Fruit fly (Drosophila melanogaster) whole organism, embryonic: Measurements from ENCODE around the gene CG31687.

Source experiments
- CG10147 ChIP-seq: fragments of 200-800 bp; sonication (Bioruptor generic); optimal IDR thresholded peaks from 2 replicates; lab custom pipeline; 2019; ENCODE audit warnings: missing biosample characterization, mild to moderate bottlenecking, missing genetic modification characterization, moderate library complexity
- CG14014 ChIP-seq: fragments of 200-800 bp; sonication (Bioruptor generic); IDR thresholded peaks from 2 replicates; pipeline ENCODE4 v1.3.6; 2022; ENCODE audit warnings: missing biosample characterization, missing genetic modification characterization
- CG14965 ChIP-seq: fragments of 200-800 bp; sonication (Bioruptor generic); optimal IDR thresholded peaks from 2 replicates; lab custom pipeline; 2016; ENCODE audit warnings: missing biosample characterization, missing genetic modification characterization, borderline replicate concordance
- CG15073 ChIP-seq: fragments of 200-800 bp; sonication (Bioruptor generic); optimal IDR thresholded peaks from 2 replicates; lab custom pipeline; 2016; ENCODE audit warnings: missing biosample characterization, missing genetic modification characterization
- CG15479 ChIP-seq: fragments of 200-800 bp; sonication (Bioruptor generic); optimal IDR thresholded peaks from 3 replicates; lab custom pipeline; 2019; ENCODE audit warnings: missing biosample characterization, mild to moderate bottlenecking, missing genetic modification characterization, moderate library complexity
- CG15601 ChIP-seq: fragments of 200-800 bp; sonication (Bioruptor generic); optimal IDR thresholded peaks from 3 replicates; lab custom pipeline; 2019; ENCODE audit warnings: missing biosample characterization, mild to moderate bottlenecking, missing genetic modification characterization, moderate library complexity
- CG16815 ChIP-seq: fragments of 200-800 bp; sonication (Bioruptor generic); optimal IDR thresholded peaks from 3 replicates; lab custom pipeline; 2017; ENCODE audit warnings: missing biosample characterization, mild to moderate bottlenecking, missing genetic modification characterization
- CG16863 ChIP-seq: fragments of 200-800 bp; sonication (Bioruptor generic); optimal IDR thresholded peaks from 3 replicates; lab custom pipeline; 2016; ENCODE audit warnings: missing biosample characterization, missing genetic modification characterization
- CG17328 ChIP-seq: fragments of 200-800 bp; sonication (Bioruptor generic); IDR thresholded peaks from 2 replicates; pipeline ENCODE4 v1.3.6; 2022; ENCODE audit warnings: missing biosample characterization, missing genetic modification characterization
- CG17385 ChIP-seq: fragments of 200-800 bp; sonication (Bioruptor generic); optimal IDR thresholded peaks from 3 replicates; lab custom pipeline; 2018; ENCODE audit warnings: missing biosample characterization, mild to moderate bottlenecking, missing genetic modification characterization
- CG17612 ChIP-seq: fragments of 200-800 bp; sonication (Bioruptor generic); IDR thresholded peaks from 2 replicates; pipeline ENCODE4 v1.3.6; 2022; ENCODE audit warnings: missing biosample characterization, missing genetic modification characterization
- CG18764 ChIP-seq: fragments of 200-800 bp; sonication (Bioruptor generic); optimal IDR thresholded peaks from 3 replicates; lab custom pipeline; 2016; ENCODE audit warnings: missing biosample characterization, missing genetic modification characterization
- CG2889 ChIP-seq: fragments of 200-800 bp; sonication (Bioruptor generic); IDR thresholded peaks from 3 replicates; pipeline ENCODE4 v1.3.6; 2022; ENCODE audit warnings: missing biosample characterization, missing genetic modification characterization
- CG32767 ChIP-seq: fragments of 200-800 bp; sonication (Bioruptor generic); IDR thresholded peaks from 2 replicates; pipeline ENCODE4 v1.3.6; 2022; ENCODE audit warnings: missing biosample characterization, missing genetic modification characterization
- CG33557 ChIP-seq: fragments of 200-800 bp; sonication (Bioruptor generic); optimal IDR thresholded peaks from 2 replicates; lab custom pipeline; 2019; ENCODE audit warnings: missing biosample characterization, mild to moderate bottlenecking, missing genetic modification characterization, moderate library complexity
- CG4282 ChIP-seq: fragments of 200-800 bp; sonication (Bioruptor generic); optimal IDR thresholded peaks from 2 replicates; lab custom pipeline; 2016; ENCODE audit warnings: missing biosample characterization, missing genetic modification characterization
- CG4328 ChIP-seq: fragments of 200-800 bp; sonication (Bioruptor generic); optimal IDR thresholded peaks from 3 replicates; lab custom pipeline; 2017; ENCODE audit warnings: missing biosample characterization, missing genetic modification reagents, missing genetic modification characterization
- CG4360 ChIP-seq: fragments of 200-800 bp; sonication (Bioruptor generic); IDR thresholded peaks from 2 replicates; pipeline ENCODE4 v1.3.6; 2022; ENCODE audit warnings: missing biosample characterization, missing genetic modification characterization
- CG4707 ChIP-seq: fragments of 200-800 bp; sonication (Bioruptor generic); optimal IDR thresholded peaks from 2 replicates; lab custom pipeline; 2018; ENCODE audit warnings: missing biosample characterization, mild to moderate bottlenecking, missing genetic modification characterization, moderate library complexity
- CG8281 ChIP-seq: fragments of 200-800 bp; sonication (Bioruptor generic); optimal IDR thresholded peaks from 2 replicates; lab custom pipeline; 2018; ENCODE audit warnings: missing biosample characterization, mild to moderate bottlenecking, missing genetic modification characterization, moderate library complexity
- CG8478 ChIP-seq: fragments of >200 bp; optimal IDR thresholded peaks from 2 replicates; lab custom pipeline; 2018
- CG9727 ChIP-seq: fragments of 200-800 bp; sonication (Bioruptor generic); optimal IDR thresholded peaks from 3 replicates; lab custom pipeline; 2017; ENCODE audit warnings: missing biosample characterization, mild to moderate bottlenecking, missing genetic modification characterization
- CG9932 ChIP-seq: fragments of 200-800 bp; sonication (Bioruptor generic); IDR thresholded peaks from 2 replicates; pipeline ENCODE4 v1.3.6; 2022; ENCODE audit warnings: missing biosample characterization, missing genetic modification characterization
- D ChIP-seq, 2 experiments: fragments of 200-800 bp in 1 of 2; fragments of >200 bp in 1 of 2; sonication (Bioruptor generic) in 1 of 2; optimal IDR thresholded peaks; 2 replicates in 1 of 2; 3 replicates in 1 of 2; lab custom pipeline; 2017; ENCODE audit warnings: mild to moderate bottlenecking in 1 of 2, missing biosample characterization in 1 of 2, missing genetic modification characterization in 1 of 2, missing genetic modification reagents in 1 of 2
- Eip74EF ChIP-seq, 2 experiments: fragments of 200-800 bp in 1 of 2; fragments of >200 bp in 1 of 2; sonication (Bioruptor generic) in 1 of 2; optimal IDR thresholded peaks; 2 replicates each; lab custom pipeline; 2017 to 2019; ENCODE audit warnings: missing biosample characterization in 2 of 2, missing genetic modification characterization in 2 of 2, mild to moderate bottlenecking in 1 of 2, moderate library complexity in 1 of 2
- Jarid2 ChIP-seq: fragments of 200-800 bp; sonication (Bioruptor generic); optimal IDR thresholded peaks from 3 replicates; lab custom pipeline; 2017; ENCODE audit warnings: mild to moderate bottlenecking, missing biosample characterization, missing genetic modification reagents, missing genetic modification characterization
- Mrtf ChIP-seq: fragments of 200-800 bp; sonication (Bioruptor generic); IDR thresholded peaks from 3 replicates; pipeline ENCODE4 v1.3.6; 2022; ENCODE audit warnings: missing biosample characterization, missing genetic modification characterization
- Sry-β ChIP-seq: fragments of 200-800 bp; sonication (Bioruptor generic); optimal IDR thresholded peaks from 2 replicates; lab custom pipeline; 2018; ENCODE audit warnings: missing biosample characterization, mild to moderate bottlenecking, missing genetic modification characterization, moderate library complexity
- Ssrp ChIP-seq: fragments of 200-800 bp; sonication (Bioruptor generic); optimal IDR thresholded peaks from 2 replicates; lab custom pipeline; 2018; ENCODE audit warnings: missing biosample characterization, mild to moderate bottlenecking, missing genetic modification characterization, moderate library complexity
- ara ChIP-seq: fragments of 200-800 bp; sonication (Bioruptor generic); IDR thresholded peaks from 2 replicates; pipeline ENCODE4 v1.3.6; 2022; ENCODE audit warnings: missing biosample characterization, missing genetic modification characterization
- az2 ChIP-seq: fragments of 200-800 bp; sonication (Bioruptor generic); optimal IDR thresholded peaks from 3 replicates; lab custom pipeline; 2016; ENCODE audit warnings: missing biosample characterization, missing genetic modification characterization
- bsh ChIP-seq, 2 experiments: fragments of 200-800 bp; sonication (Bioruptor generic); optimal IDR thresholded peaks; 2 replicates each; lab custom pipeline; 2017 to 2018; ENCODE audit warnings: mild to moderate bottlenecking in 2 of 2, missing biosample characterization in 2 of 2, missing genetic modification characterization in 2 of 2, moderate library complexity in 1 of 2
- chm ChIP-seq: fragments of 200-800 bp; sonication (Bioruptor generic); IDR thresholded peaks from 2 replicates; pipeline ENCODE4 v1.3.6; 2022; ENCODE audit warnings: missing biosample characterization, missing genetic modification characterization
- disco-r ChIP-seq: fragments of 200-800 bp; sonication (Bioruptor generic); optimal IDR thresholded peaks from 2 replicates; lab custom pipeline; 2016; ENCODE audit warnings: missing biosample characterization, missing genetic modification characterization
- dmrt11E ChIP-seq: fragments of 200-800 bp; sonication (Bioruptor generic); optimal IDR thresholded peaks from 3 replicates; lab custom pipeline; 2018; ENCODE audit warnings: missing biosample characterization, mild to moderate bottlenecking, missing genetic modification characterization, moderate library complexity
- en ChIP-seq: fragments of 200-800 bp; sonication (Bioruptor generic); optimal IDR thresholded peaks from 2 replicates; lab custom pipeline; 2016; ENCODE audit warnings: missing biosample characterization, missing genetic modification characterization
- exex ChIP-seq: fragments of 200-800 bp; sonication (Bioruptor generic); optimal IDR thresholded peaks from 4 replicates; lab custom pipeline; 2018; ENCODE audit warnings: missing biosample characterization, mild to moderate bottlenecking, missing genetic modification characterization, moderate library complexity
- fd102C ChIP-seq: fragments of 200-800 bp; sonication (Bioruptor generic); optimal IDR thresholded peaks from 2 replicates; lab custom pipeline; 2018; ENCODE audit warnings: missing biosample characterization, mild to moderate bottlenecking, missing genetic modification characterization, moderate library complexity
- kni ChIP-seq: fragments of 200-800 bp; sonication (Bioruptor generic); optimal IDR thresholded peaks from 3 replicates; lab custom pipeline; 2017; ENCODE audit warnings: mild to moderate bottlenecking, missing biosample characterization, missing genetic modification reagents, missing genetic modification characterization
- lov ChIP-seq, 2 experiments: fragments of 200-800 bp in 1 of 2; fragments of >200 bp in 1 of 2; sonication (Bioruptor generic) in 1 of 2; IDR thresholded peaks in 1 of 2; optimal IDR thresholded peaks in 1 of 2; 2 replicates in 1 of 2; 3 replicates in 1 of 2; pipeline versions ENCODE4 v1.3.6 to Lab custom; 2017 to 2022; ENCODE audit warnings: missing biosample characterization in 1 of 2, missing genetic modification characterization in 1 of 2
- oc ChIP-seq: fragments of 200-800 bp; sonication (Bioruptor generic); optimal IDR thresholded peaks from 2 replicates; lab custom pipeline; 2018; ENCODE audit warnings: missing biosample characterization, mild to moderate bottlenecking, missing genetic modification characterization, moderate library complexity
- onecut ChIP-seq: fragments of 200-800 bp; sonication (Bioruptor generic); IDR thresholded peaks from 2 replicates; pipeline ENCODE4 v1.3.6; 2022; ENCODE audit warnings: missing biosample characterization, missing genetic modification characterization
- pita ChIP-seq: fragments of 200-800 bp; sonication (Bioruptor generic); optimal IDR thresholded peaks from 2 replicates; lab custom pipeline; 2017; ENCODE audit warnings: missing biosample characterization, mild to moderate bottlenecking, missing genetic modification characterization
- scrt ChIP-seq: fragments of 200-800 bp; sonication (Bioruptor generic); optimal IDR thresholded peaks from 2 replicates; lab custom pipeline; 2018; ENCODE audit warnings: missing biosample characterization, mild to moderate bottlenecking, missing genetic modification characterization, moderate library complexity
- so ChIP-seq: fragments of 200-800 bp; sonication (Bioruptor generic); IDR thresholded peaks from 3 replicates; pipeline ENCODE4 v1.3.6; 2022; ENCODE audit warnings: missing biosample characterization, missing genetic modification characterization
- tll ChIP-seq, 2 experiments: fragments of 200-800 bp in 1 of 2; fragments of >200 bp in 1 of 2; sonication (Bioruptor generic) in 1 of 2; optimal IDR thresholded peaks; 2 replicates each; lab custom pipeline; 2017 to 2019; ENCODE audit warnings: missing biosample characterization in 2 of 2, missing genetic modification characterization in 2 of 2, mild to moderate bottlenecking in 1 of 2, moderate library complexity in 1 of 2
- ttk ChIP-seq: fragments of 200-800 bp; sonication (Bioruptor generic); IDR thresholded peaks from 2 replicates; pipeline ENCODE4 v2.1.2; 2022; ENCODE audit warnings: missing biosample characterization, missing genetic modification characterization

The CG31687 gene

DNA sequence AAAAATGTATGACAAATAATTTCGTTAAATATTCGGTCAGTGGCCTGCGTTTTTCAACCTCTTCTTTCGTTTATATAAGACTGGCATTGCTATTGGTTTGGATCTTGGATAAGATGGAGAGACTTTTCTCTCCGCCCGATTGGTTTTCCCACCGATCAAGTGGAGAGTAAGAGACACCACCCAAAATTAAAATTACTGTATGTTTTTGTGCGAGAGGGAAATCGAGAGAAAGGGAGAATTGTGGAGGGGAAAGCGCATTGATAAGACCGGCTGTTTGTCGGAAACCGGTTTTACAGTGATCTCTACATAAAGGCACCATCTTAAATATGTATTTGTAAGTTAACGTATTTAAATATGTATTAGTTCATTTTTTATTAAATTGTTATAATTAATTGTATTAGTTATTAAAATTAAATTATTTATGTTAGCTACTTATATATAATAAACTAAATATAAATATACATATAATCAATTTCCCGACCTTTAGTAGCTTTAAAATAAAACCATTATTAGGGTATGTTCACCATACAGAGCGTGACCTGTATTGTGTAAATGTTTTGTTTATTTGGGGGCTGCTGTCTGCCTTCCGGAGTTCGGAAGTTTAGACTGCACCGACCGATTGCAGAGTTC lies 44.5 kb downstream of the CG31687 start, which contains the start of gene CG34007 (continued):
- TF ChIP-seq CG4328 (GFP tag; lab: Kevin White, UChicago) (peak; percentile 63), Sry-β (GFP tag; lab: Kevin White, UChicago) (peak; percentile 42), Mrtf (GFP tag; lab: Robert Waterston, UW) (peak; percentile 59; the same call in 2 of the 3 replicates), Ssrp (tag; lab: Kevin White, UChicago) (peak; percentile 95), tll (GFP tag; optimal IDR thresholded peaks at IDR 0.05; lab: Kevin White, UChicago) (no peak), disco-r (GFP tag; lab: Kevin White, UChicago) (no peak), ara (peak; percentile 68; the same call in 1 of the 2 replicates), CG8478 (lab: Kevin White, UChicago) (no peak), oc (tag; lab: Kevin White, UChicago) (peak; percentile 86), CG14014 (GFP tag; lab: Robert Waterston, UW) (peak; percentile 45; the same call in 1 of the 2 replicates), CG18764 (peak; percentile 27), CG4282 (GFP tag; lab: Kevin White, UChicago) (no peak), CG33557 (GFP tag; lab: Kevin White, UChicago) (peak; percentile 97), D (optimal IDR thresholded peaks at IDR 0.05; lab: Kevin White, UChicago) (no peak), D (GFP tag; optimal IDR thresholded peaks at IDR 0.05; lab: Kevin White, UChicago) (peak; percentile 85), onecut (GFP tag; lab: Robert Waterston, UW) (peak; percentile 69), en (GFP tag; lab: Kevin White, UChicago) (no peak), bsh (GFP tag; optimal IDR thresholded peaks at IDR 0.05; lab: Kevin White, UChicago) (peak in 1 of 2 experiments; percentile 94), CG10147 (GFP tag; lab: Kevin White, UChicago) (peak; percentile 72), CG14965 (GFP tag; lab: Kevin White, UChicago) (no peak), CG9727 (GFP tag; lab: Kevin White, UChicago) (peak; percentile 85), CG17328 (GFP tag; lab: Robert Waterston, UW) (peak; percentile 82), lov (optimal IDR thresholded peaks at IDR 0.05; lab: Kevin White, UChicago) (no peak), lov (GFP tag; IDR thresholded peaks at IDR 0.05; lab: Robert Waterston, UW) (0 out of 3 replicates have a peak, but pooled peaks have one; percentile 49), scrt (GFP tag; lab: Kevin White, UChicago) (peak; percentile 11), dmrt11E (peak; percentile 97), Eip74EF (GFP tag; optimal IDR thresholded peaks at IDR 0.05; lab: Kevin White, UChicago) (peak in 1 of 2 experiments; percentile 91), CG15073 (peak; percentile 3), CG8281 (tag; lab: Kevin White, UChicago) (peak; percentile 33), CG15601 (tag; lab: Kevin White, UChicago) (peak; percentile 94), CG4360 (GFP tag; lab: Robert Waterston, UW) (peak; percentile 44; the same call in 1 of the 2 replicates), CG15479 (GFP tag; lab: Kevin White, UChicago) (no peak), CG16863 (GFP tag; lab: Kevin White, UChicago) (no peak), exex (no peak), CG16815 (GFP tag; lab: Kevin White, UChicago) (peak; percentile 72), ttk (peak; percentile 87), pita (GFP tag; lab: Kevin White, UChicago) (peak; percentile 65), CG4707 (GFP tag; lab: Kevin White, UChicago) (peak; percentile 1), CG32767 (GFP tag; lab: Robert Waterston, UW) (peak; percentile 80), kni (GFP tag; lab: Kevin White, UChicago) (peak; percentile 25), chm (GFP tag; lab: Robert Waterston, UW) (peak; percentile 63), CG2889 (GFP tag; lab: Robert Waterston, UW) (no peak), CG9932 (0 out of 2 replicates have a peak, but pooled peaks have one; percentile 10), az2 (peak; percentile 77), so (GFP tag; lab: Robert Waterston, UW) (peak; percentile 62; the same call in 1 of the 3 replicates), Jarid2 (peak; percentile 42), CG17385 (GFP tag; lab: Kevin White, UChicago) (peak; percentile 71), fd102C (GFP tag; lab: Kevin White, UChicago) (no peak), CG17612 (GFP tag; lab: Robert Waterston, UW) (no peak)
